Worm (Caenorhabditis elegans): Measurements from ENCODE around the gene C50D2.6.

- TF ChIP-seq elt-2 (tag; optimal IDR thresholded peaks at IDR 0.05) (no peak), ceh-2 (tag; optimal IDR thresholded peaks at IDR 0.05) (no peak), gmeb-2 (tag; optimal IDR thresholded peaks at IDR 0.05) (no peak), ceh-45 (GFP tag; IDR thresholded peaks at IDR 0.05) (no peak)
These were observed 26.9 kb upstream of the C50D2.6 start, which contains the start of gene ascc-1 for ce11 chrII:57370-57769.

All from whole organism, late embryonic.